Worm (Caenorhabditis elegans) whole organism, L3 larva: Measurements from ENCODE around the gene ZK829.3.

ENCODE experiments used
- R02D3.7 ChIP-seq: fragments of 150-350 bp; optimal IDR thresholded peaks from 2 replicates; lab custom pipeline; 2014; ENCODE audit warnings: missing biosample characterization, missing genetic modification characterization
- aly-2 ChIP-seq: fragments of 150-350 bp; optimal IDR thresholded peaks from 2 replicates; lab custom pipeline; 2014; ENCODE audit warnings: missing biosample characterization, missing genetic modification characterization
- ama-1 ChIP-seq: fragments of 150-350 bp; optimal IDR thresholded peaks from 2 replicates; lab custom pipeline; 2018
- ceh-82 ChIP-seq: fragments of 150-350 bp; optimal IDR thresholded peaks from 2 replicates; lab custom pipeline; 2014; ENCODE audit warnings: missing biosample characterization, missing genetic modification characterization
- ceh-9 ChIP-seq: sonication (generic microtip); optimal IDR thresholded peaks from 2 replicates; lab custom pipeline; 2018; ENCODE audit warnings: missing biosample characterization, missing genetic modification characterization
- egl-27 ChIP-seq: sonication (generic microtip); optimal IDR thresholded peaks from 4 replicates; lab custom pipeline; 2017; ENCODE audit warnings: missing biosample characterization, missing genetic modification reagents, missing genetic modification characterization
- egl-5 ChIP-seq: fragments of 150-350 bp; optimal IDR thresholded peaks from 2 replicates; lab custom pipeline; 2017; ENCODE audit warnings: missing biosample characterization, missing genetic modification reagents, missing genetic modification characterization, inconsistent platforms
- elt-1 ChIP-seq: fragments of 150-350 bp; optimal IDR thresholded peaks from 2 replicates; lab custom pipeline; 2014; ENCODE audit warnings: missing biosample characterization, missing genetic modification characterization
- elt-2 ChIP-seq: sonication (generic microtip); optimal IDR thresholded peaks from 2 replicates; lab custom pipeline; 2016; ENCODE audit warnings: missing genetic modification reagents, mild to moderate bottlenecking, missing genetic modification characterization, missing compliant biosample characterization
- elt-3 ChIP-seq, 3 experiments: fragments of 150-350 bp in 1 of 3; sonication (generic microtip) in 2 of 3; optimal IDR thresholded peaks; 2 replicates in 2 of 3; 4 replicates in 1 of 3; lab custom pipeline; 2014 to 2017; ENCODE audit warnings: missing biosample characterization in 3 of 3, missing genetic modification characterization in 3 of 3
- fos-1 ChIP-seq: fragments of 150-350 bp; optimal IDR thresholded peaks from 2 replicates; lab custom pipeline; 2014; ENCODE audit warnings: missing biosample characterization, missing genetic modification characterization
- hmg-11 ChIP-seq: sonication (generic microtip); optimal IDR thresholded peaks from 2 replicates; lab custom pipeline; 2016; ENCODE audit warnings: missing genetic modification characterization, missing compliant biosample characterization
- jun-1 ChIP-seq: fragments of 150-350 bp; optimal IDR thresholded peaks from 2 replicates; lab custom pipeline; 2014; ENCODE audit warnings: missing biosample characterization, missing genetic modification reagents, missing genetic modification characterization
- lin-15B ChIP-seq: fragments of 150-350 bp; optimal IDR thresholded peaks from 2 replicates; lab custom pipeline; 2014; ENCODE audit warnings: missing biosample characterization, missing genetic modification characterization
- lsy-12 ChIP-seq: sonication (generic microtip); optimal IDR thresholded peaks from 2 replicates; lab custom pipeline; 2016; ENCODE audit warnings: mild to moderate bottlenecking, missing genetic modification characterization, missing compliant biosample characterization
- mml-1 ChIP-seq: fragments of 150-350 bp; sonication (generic microtip); optimal IDR thresholded peaks from 3 replicates; lab custom pipeline; 2014; ENCODE audit warnings: missing biosample characterization, missing genetic modification characterization
- nfya-1 ChIP-seq: sonication (generic microtip); optimal IDR thresholded peaks from 2 replicates; lab custom pipeline; 2017; ENCODE audit warnings: missing genetic modification characterization, mild to moderate bottlenecking, missing compliant biosample characterization, antibody characterized with exemption, moderate library complexity; ENCODE audit not compliant: insufficient read depth
- nhr-11 ChIP-seq: fragments of 150-350 bp; optimal IDR thresholded peaks from 2 replicates; lab custom pipeline; 2014; ENCODE audit warnings: missing biosample characterization, missing genetic modification characterization
- nhr-23 ChIP-seq: fragments of 150-350 bp; optimal IDR thresholded peaks from 2 replicates; lab custom pipeline; 2014; ENCODE audit warnings: missing biosample characterization, missing genetic modification reagents, missing genetic modification characterization
- nhr-237 ChIP-seq: fragments of 150-350 bp; optimal IDR thresholded peaks from 2 replicates; lab custom pipeline; 2014; ENCODE audit warnings: missing biosample characterization, missing genetic modification characterization
- nhr-25 ChIP-seq: sonication (generic microtip); optimal IDR thresholded peaks from 2 replicates; lab custom pipeline; 2017; ENCODE audit warnings: missing biosample characterization, missing genetic modification characterization
- nhr-28 ChIP-seq: fragments of 150-350 bp; optimal IDR thresholded peaks from 2 replicates; lab custom pipeline; 2014; ENCODE audit warnings: missing biosample characterization, missing genetic modification characterization
- nhr-43 ChIP-seq: sonication (generic microtip); optimal IDR thresholded peaks from 2 replicates; lab custom pipeline; 2016; ENCODE audit warnings: mild to moderate bottlenecking, missing genetic modification characterization, missing compliant biosample characterization; ENCODE audit not compliant: poor library complexity, severe bottlenecking
- nhr-67 ChIP-seq: fragments of 150-350 bp; optimal IDR thresholded peaks from 2 replicates; lab custom pipeline; 2014; ENCODE audit warnings: missing biosample characterization, missing genetic modification characterization
- pha-4 ChIP-seq: fragments of 150-350 bp; optimal IDR thresholded peaks from 2 replicates; lab custom pipeline; 2014; ENCODE audit warnings: missing biosample characterization, missing genetic modification reagents, missing genetic modification characterization
- pqm-1 ChIP-seq: fragments of 150-350 bp; optimal IDR thresholded peaks from 2 replicates; lab custom pipeline; 2017; ENCODE audit warnings: missing biosample characterization, missing genetic modification characterization, inconsistent platforms
- unc-39 ChIP-seq: sonication (generic microtip); optimal IDR thresholded peaks from 4 replicates; lab custom pipeline; 2017; ENCODE audit warnings: missing biosample characterization, missing genetic modification characterization
- unc-62 ChIP-seq: fragments of 150-350 bp; sonication (generic microtip); optimal IDR thresholded peaks from 4 replicates; lab custom pipeline; 2014; ENCODE audit warnings: missing biosample characterization, missing genetic modification reagents, missing genetic modification characterization
- zag-1 ChIP-seq: fragments of 150-350 bp; optimal IDR thresholded peaks from 2 replicates; lab custom pipeline; 2014; ENCODE audit warnings: missing biosample characterization, missing genetic modification characterization
- ztf-11 ChIP-seq: fragments of 150-350 bp; optimal IDR thresholded peaks from 2 replicates; lab custom pipeline; 2014; ENCODE audit warnings: missing biosample characterization, missing genetic modification characterization

ZK829.3 gene

ce11 chrIV:11914260-11914836, 31.2 kb downstream of the ZK829.3 start:
- peak; percentile 31 for TF ChIP-seq ama-1 (lab: Kevin White, UChicago)
- TF ChIP-seq hmg-11 (tag; lab: Kevin White, UChicago) = no peak

ce11 chrIV:11913295-11913940, 32.1 kb downstream of the ZK829.3 start:
- no peak for TF ChIP-seq nhr-67 (tag; lab: Kevin White, UChicago)
- peak; percentile 25 for TF ChIP-seq pqm-1 (tag; lab: Kevin White, UChicago)
- TF ChIP-seq jun-1 (tag; lab: Kevin White, UChicago) = no peak
- peak; percentile 39 for TF ChIP-seq aly-2 (tag; lab: Kevin White, UChicago)
- TF ChIP-seq elt-2 (tag; lab: Kevin White, UChicago) = peak; percentile 44
- TF ChIP-seq nhr-25 (tag; lab: Kevin White, UChicago) = no peak

- peak; percentile 39 for TF ChIP-seq pqm-1 (tag; lab: Kevin White, UChicago)
- TF ChIP-seq elt-2 (tag; lab: Kevin White, UChicago) = peak; percentile 43
- no peak for TF ChIP-seq egl-27
Observed at ce11 chrIV:11911723-11912122, 33.8 kb downstream of the ZK829.3 start, which contains the start of gene VZK822L.2. VZK822L.2 (plus strand) TSS chrIV:11912023.

ce11 chrIV:11908733-11909132, 36.8 kb downstream of the ZK829.3 start:
- TF ChIP-seq elt-1 (peak; percentile 24), nhr-25 (tag; lab: Kevin White, UChicago) (no peak), nhr-23 (tag; lab: Kevin White, UChicago) (peak; percentile 49)

ce11 chrIV:11903676-11904075, 41.8 kb downstream of the ZK829.3 start:
- no peak for TF ChIP-seq ceh-9
- peak; percentile 61 for TF ChIP-seq nhr-43
- TF ChIP-seq elt-1 = peak; percentile 70
- TF ChIP-seq, all 47 proteins: peak for 2

ce11 chrIV:11902832-11903231, 42.7 kb downstream of the ZK829.3 start:
- peak; percentile 6 for TF ChIP-seq nhr-25 (tag; lab: Kevin White, UChicago)
- TF ChIP-seq lsy-12 = no peak
- no peak for TF ChIP-seq elt-2 (tag; lab: Kevin White, UChicago)
- no peak for TF ChIP-seq nhr-11 (tag; lab: Kevin White, UChicago)
- TF ChIP-seq nhr-43 = peak; percentile 82
- TF ChIP-seq R02D3.7 = no peak
- no peak for TF ChIP-seq elt-3 (tag; optimal IDR thresholded peaks at IDR 0.05; lab: Kevin White, UChicago)
- peak; percentile 2 for TF ChIP-seq nfya-1 (tag; lab: Kevin White, UChicago)
- peak; percentile 20 for TF ChIP-seq nhr-23 (tag; lab: Kevin White, UChicago)

ce11 chrIV:11901215-11901614, 44.3 kb downstream of the ZK829.3 start:
- no peak for TF ChIP-seq unc-62 (GFP tag; lab: Kevin White, UChicago)
- TF ChIP-seq unc-39 (tag; lab: Kevin White, UChicago) = no peak
- TF ChIP-seq nhr-28 (tag; lab: Kevin White, UChicago) = no peak
- no peak for TF ChIP-seq ztf-11
- TF ChIP-seq nhr-43 = peak; percentile 94
- TF ChIP-seq fos-1 (tag; lab: Kevin White, UChicago) = no peak
- no peak for TF ChIP-seq ceh-82
- TF ChIP-seq zag-1 = no peak
- no peak for TF ChIP-seq lin-15B (tag; lab: Kevin White, UChicago)
- no peak for TF ChIP-seq hmg-11 (tag; lab: Kevin White, UChicago)
- no peak for TF ChIP-seq pqm-1 (tag; lab: Kevin White, UChicago)
- TF ChIP-seq ama-1 (lab: Kevin White, UChicago) = no peak
- peak; percentile 36 for TF ChIP-seq nhr-23 (tag; lab: Kevin White, UChicago)
- TF ChIP-seq nhr-25 (tag; lab: Kevin White, UChicago) = peak; percentile 41
- TF ChIP-seq egl-5 (tag; lab: Kevin White, UChicago) = no peak
- TF ChIP-seq pha-4 = no peak
- TF ChIP-seq elt-2 (tag; lab: Kevin White, UChicago) = no peak
- no peak for TF ChIP-seq mml-1 (tag; lab: Kevin White, UChicago)
- no peak for TF ChIP-seq nhr-237
- peak in 1 of 3 experiments; percentile 55 for TF ChIP-seq elt-3 (tag; optimal IDR thresholded peaks at IDR 0.05; lab: Kevin White, UChicago)
